Fruit fly (Drosophila melanogaster) whole organism, prepupa: ENCODE data around the gene CG42394.

Experiments
- CG10631 ChIP-seq: fragments of 200-800 bp; sonication (Bioruptor generic); optimal IDR thresholded peaks from 2 replicates; lab custom pipeline; 2016; ENCODE audit warnings: missing biosample characterization, missing genetic modification characterization
- CG10669 ChIP-seq: fragments of 200-800 bp; sonication (Bioruptor generic); optimal IDR thresholded peaks from 3 replicates; lab custom pipeline; 2018; ENCODE audit warnings: missing biosample characterization, mild to moderate bottlenecking, missing genetic modification characterization, moderate library complexity
- CG11294 ChIP-seq: fragments of 200-800 bp; sonication (Bioruptor generic); IDR thresholded peaks from 2 replicates; pipeline ENCODE4 v1.3.6; 2022; ENCODE audit warnings: missing biosample characterization, missing genetic modification characterization
- CG11902 ChIP-seq: fragments of 200-800 bp; sonication (Bioruptor generic); optimal IDR thresholded peaks from 3 replicates; lab custom pipeline; 2016; ENCODE audit warnings: missing biosample characterization, missing genetic modification characterization
- CG15336 ChIP-seq: fragments of 200-800 bp; sonication (Bioruptor generic); IDR thresholded peaks from 2 replicates; pipeline ENCODE4 v1.3.6; 2022; ENCODE audit warnings: missing biosample characterization, missing genetic modification characterization
- CG16779 ChIP-seq: fragments of 200-800 bp; sonication (Bioruptor generic); optimal IDR thresholded peaks from 3 replicates; lab custom pipeline; 2017; ENCODE audit warnings: missing biosample characterization, mild to moderate bottlenecking, missing genetic modification characterization
- CG3032 ChIP-seq: fragments of 200-800 bp; optimal IDR thresholded peaks from 2 replicates; lab custom pipeline; 2019; ENCODE audit warnings: missing biosample characterization, mild to moderate bottlenecking, missing genetic modification characterization, moderate library complexity
- CG31627 ChIP-seq: fragments of 200-800 bp; sonication (Bioruptor generic); optimal IDR thresholded peaks from 3 replicates; lab custom pipeline; 2016; ENCODE audit warnings: missing biosample characterization, missing genetic modification characterization
- CG32006 ChIP-seq: fragments of 200-800 bp; sonication (Bioruptor generic); optimal IDR thresholded peaks from 3 replicates; lab custom pipeline; 2017; ENCODE audit warnings: missing biosample characterization, mild to moderate bottlenecking, missing genetic modification characterization
- CG3919 ChIP-seq: fragments of 200-800 bp; sonication (Bioruptor generic); optimal IDR thresholded peaks from 3 replicates; lab custom pipeline; 2016; ENCODE audit warnings: missing biosample characterization, missing genetic modification characterization
- CG4318 ChIP-seq: fragments of 200-800 bp; sonication (Bioruptor generic); optimal IDR thresholded peaks from 3 replicates; lab custom pipeline; 2017; ENCODE audit warnings: missing biosample characterization, mild to moderate bottlenecking, missing genetic modification characterization
- CG6163 ChIP-seq: fragments of 200-800 bp; sonication (Bioruptor generic); IDR thresholded peaks from 3 replicates; pipeline ENCODE4 v1.3.6; 2022; ENCODE audit warnings: missing biosample characterization, missing genetic modification characterization
- CG6276 ChIP-seq: fragments of 200-800 bp; sonication (Bioruptor generic); optimal IDR thresholded peaks from 2 replicates; lab custom pipeline; 2017; ENCODE audit warnings: missing biosample characterization, mild to moderate bottlenecking, missing genetic modification characterization
- CG6854 ChIP-seq: fragments of 200-800 bp; sonication (Bioruptor generic); optimal IDR thresholded peaks from 2 replicates; lab custom pipeline; 2017; ENCODE audit warnings: missing biosample characterization, mild to moderate bottlenecking, missing genetic modification characterization
- CG7368 ChIP-seq: fragments of 200-800 bp; sonication (Bioruptor generic); optimal IDR thresholded peaks from 3 replicates; lab custom pipeline; 2016; ENCODE audit warnings: missing biosample characterization, missing genetic modification characterization
- CG8119 ChIP-seq: fragments of 200-800 bp; sonication (Bioruptor generic); IDR thresholded peaks from 3 replicates; pipeline ENCODE4 v1.3.6; 2022; ENCODE audit warnings: missing biosample characterization, missing genetic modification characterization
- CG8319 ChIP-seq: fragments of 200-800 bp; sonication (Bioruptor generic); optimal IDR thresholded peaks from 3 replicates; lab custom pipeline; 2016; ENCODE audit warnings: missing biosample characterization, missing genetic modification characterization
- CG8632 ChIP-seq: fragments of 200-800 bp; sonication (Bioruptor generic); optimal IDR thresholded peaks from 3 replicates; lab custom pipeline; 2016; ENCODE audit warnings: missing biosample characterization, missing genetic modification characterization
- Eip75B ChIP-seq: fragments of 200-800 bp; sonication (Bioruptor generic); optimal IDR thresholded peaks from 3 replicates; lab custom pipeline; 2016; ENCODE audit warnings: missing biosample characterization, missing genetic modification characterization
- Eip78C ChIP-seq: fragments of 200-800 bp; sonication (Bioruptor generic); peaks from one replicate; lab custom pipeline; 2016; ENCODE audit warnings: missing biosample characterization, missing genetic modification characterization
- Eip93F ChIP-seq: fragments of 200-800 bp; sonication (Bioruptor generic); optimal IDR thresholded peaks from 2 replicates; lab custom pipeline; 2016; ENCODE audit warnings: missing biosample characterization, mild to moderate bottlenecking, missing genetic modification characterization
- Ets21C ChIP-seq: fragments of 200-800 bp; sonication (Bioruptor generic); optimal IDR thresholded peaks from 3 replicates; lab custom pipeline; 2016; ENCODE audit warnings: missing biosample characterization, missing genetic modification characterization
- Gug ChIP-seq: fragments of 200-800 bp; sonication (Bioruptor generic); IDR thresholded peaks from 2 replicates; pipeline ENCODE4 v1.3.6; 2022; ENCODE audit warnings: missing biosample characterization, missing genetic modification characterization
- Hr38 ChIP-seq: sonication (Bioruptor generic); optimal IDR thresholded peaks from 2 replicates; lab custom pipeline; 2016; ENCODE audit warnings: missing biosample characterization, missing genetic modification characterization
- Hr4 ChIP-seq: fragments of 200-800 bp; sonication (Bioruptor generic); optimal IDR thresholded peaks from 3 replicates; lab custom pipeline; 2016; ENCODE audit warnings: missing biosample characterization, missing genetic modification characterization
- Lpt ChIP-seq: fragments of 200-800 bp; sonication (Bioruptor generic); optimal IDR thresholded peaks from 3 replicates; lab custom pipeline; 2016; ENCODE audit warnings: missing biosample characterization, missing genetic modification characterization
- Met ChIP-seq: fragments of 200-800 bp; sonication (Bioruptor generic); optimal IDR thresholded peaks from 3 replicates; lab custom pipeline; 2016; ENCODE audit warnings: missing biosample characterization, missing genetic modification characterization
- Sox14 ChIP-seq: fragments of 200-800 bp; sonication (Bioruptor generic); optimal IDR thresholded peaks from 3 replicates; lab custom pipeline; 2016; ENCODE audit warnings: missing biosample characterization, missing genetic modification characterization
- Sox15 ChIP-seq: fragments of 200-800 bp; sonication (Bioruptor generic); optimal IDR thresholded peaks from 3 replicates; lab custom pipeline; 2016; ENCODE audit warnings: missing biosample characterization, missing genetic modification characterization
- acj6 ChIP-seq: fragments of 200-800 bp; sonication (Bioruptor generic); optimal IDR thresholded peaks from 3 replicates; lab custom pipeline; 2016; ENCODE audit warnings: missing biosample characterization, missing genetic modification characterization
- cyc ChIP-seq: fragments of 200-800 bp; sonication (Bioruptor generic); optimal IDR thresholded peaks from 3 replicates; lab custom pipeline; 2016; ENCODE audit warnings: missing biosample characterization, missing genetic modification characterization
- dac ChIP-seq: fragments of 200-800 bp; sonication (Bioruptor generic); optimal IDR thresholded peaks from 2 replicates; lab custom pipeline; 2017; ENCODE audit warnings: missing biosample characterization, mild to moderate bottlenecking, missing genetic modification characterization
- dsx ChIP-seq: fragments of 200-800 bp; optimal IDR thresholded peaks from 3 replicates; lab custom pipeline; 2019; ENCODE audit warnings: missing biosample characterization, mild to moderate bottlenecking, missing genetic modification characterization, moderate library complexity; ENCODE audit not compliant: poor library complexity, severe bottlenecking
- eg ChIP-seq: fragments of 200-800 bp; sonication (Bioruptor generic); IDR thresholded peaks from 3 replicates; pipeline ENCODE4 v1.3.6; 2022; ENCODE audit warnings: missing biosample characterization, missing genetic modification characterization
- esn ChIP-seq: fragments of 200-800 bp; sonication (Bioruptor generic); optimal IDR thresholded peaks from 2 replicates; lab custom pipeline; 2016; ENCODE audit warnings: missing biosample characterization, mild to moderate bottlenecking, missing genetic modification characterization, moderate library complexity
- fd59A ChIP-seq: fragments of 200-800 bp; sonication (Bioruptor generic); optimal IDR thresholded peaks from 2 replicates; lab custom pipeline; 2017; ENCODE audit warnings: missing biosample characterization, mild to moderate bottlenecking, missing genetic modification characterization, missing genetic modification reagents
- fkh ChIP-seq: fragments of 200-800 bp; sonication (Bioruptor generic); optimal IDR thresholded peaks from 3 replicates; lab custom pipeline; 2017; ENCODE audit warnings: missing biosample characterization, mild to moderate bottlenecking, missing genetic modification characterization, moderate library complexity
- lz ChIP-seq: fragments of 200-800 bp; sonication (Bioruptor generic); optimal IDR thresholded peaks from 3 replicates; lab custom pipeline; 2016; ENCODE audit warnings: missing biosample characterization, missing genetic modification characterization
- pdm3 ChIP-seq: fragments of 200-800 bp; sonication (Bioruptor generic); optimal IDR thresholded peaks from 3 replicates; lab custom pipeline; 2016; ENCODE audit warnings: missing biosample characterization, missing genetic modification characterization
- salr ChIP-seq, 2 experiments: fragments of 200-800 bp; sonication (Bioruptor generic); optimal IDR thresholded peaks; 3 replicates each; lab custom pipeline; 2016 to 2018; ENCODE audit warnings: missing biosample characterization in 2 of 2, missing genetic modification characterization in 2 of 2, mild to moderate bottlenecking in 1 of 2
- spab ChIP-seq: fragments of 200-800 bp; sonication (Bioruptor generic); optimal IDR thresholded peaks from 2 replicates; lab custom pipeline; 2017; ENCODE audit warnings: missing biosample characterization, mild to moderate bottlenecking, missing genetic modification characterization, missing genetic modification reagents
- ss ChIP-seq, 2 experiments: fragments of 200-800 bp; sonication (Bioruptor generic); optimal IDR thresholded peaks; 2 replicates in 1 of 2; 3 replicates in 1 of 2; lab custom pipeline; 2017 to 2018; ENCODE audit warnings: mild to moderate bottlenecking in 2 of 2, missing biosample characterization in 2 of 2, missing genetic modification characterization in 2 of 2, moderate library complexity in 1 of 2
- svp ChIP-seq: fragments of 200-800 bp; sonication (Bioruptor generic); peaks from one replicate; lab custom pipeline; 2016; ENCODE audit warnings: missing biosample characterization, missing genetic modification characterization
- topi ChIP-seq: fragments of 200-800 bp; sonication (Bioruptor generic); optimal IDR thresholded peaks from 3 replicates; lab custom pipeline; 2016; ENCODE audit warnings: missing biosample characterization, missing genetic modification characterization

The CG42394 gene

DNA sequence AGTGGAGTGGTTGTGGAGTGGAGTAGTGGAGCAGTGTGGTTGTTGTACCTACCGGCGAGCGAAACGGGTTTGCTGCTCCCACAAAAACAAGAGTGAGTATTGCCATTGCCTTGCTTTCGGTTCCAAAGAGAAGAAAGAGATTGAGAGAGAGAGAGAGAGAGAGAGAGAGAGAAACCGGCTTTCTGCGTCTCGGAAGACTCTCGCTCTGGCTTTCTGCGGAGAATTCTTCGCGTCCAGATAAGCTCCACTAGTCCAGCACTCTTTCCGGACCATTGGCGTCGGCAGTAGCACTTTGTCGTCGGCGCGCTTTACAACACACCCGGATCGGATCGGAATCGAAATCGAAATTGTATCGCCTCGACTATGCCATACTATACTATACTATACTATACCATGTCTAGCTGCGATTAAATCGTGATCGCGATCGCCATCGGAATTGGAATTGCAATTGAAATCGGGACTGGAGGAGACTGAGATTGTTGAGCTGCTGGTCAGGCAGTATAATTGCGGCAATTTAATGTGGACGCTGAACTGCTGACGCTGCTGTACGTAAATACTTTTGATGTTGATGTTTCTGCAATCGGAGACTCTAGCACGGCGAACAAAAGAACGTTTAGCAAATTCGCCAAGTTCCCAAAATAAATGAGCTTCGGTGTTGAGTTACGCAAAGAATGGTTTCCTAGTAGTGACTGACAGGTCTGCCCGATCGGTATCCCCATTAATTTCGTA lies 22.7 kb upstream of the CG42394 start, which contains the start of gene Cad86C (continued):
- TF ChIP-seq CG6163 (GFP tag; lab: Robert Waterston, UW): peak; percentile 56; the same call in 2 of the 3 replicates
- TF ChIP-seq Ets21C (GFP tag; lab: Kevin White, UChicago): no peak
- TF ChIP-seq CG6276 (GFP tag; lab: Kevin White, UChicago): peak; percentile 66
- TF ChIP-seq ss (GFP tag; optimal IDR thresholded peaks at IDR 0.05; lab: Kevin White, UChicago): peak; percentile 57 to 77
- no peak for TF ChIP-seq Hr4 (GFP tag; lab: Kevin White, UChicago)
- TF ChIP-seq CG16779 (tag; lab: Kevin White, UChicago): peak; percentile 39
- TF ChIP-seq Lpt: peak; percentile 48
- peak; percentile 65; the same call in 2 of the 3 replicates for TF ChIP-seq CG8119 (GFP tag; lab: Robert Waterston, UW)
- TF ChIP-seq eg (GFP tag; lab: Robert Waterston, UW): peak; percentile 35; the same call in 2 of the 3 replicates
- TF ChIP-seq CG8632: no peak
- no peak for TF ChIP-seq CG3032 (tag; lab: Kevin White, UChicago)
- TF ChIP-seq Gug: no peak

DNA sequence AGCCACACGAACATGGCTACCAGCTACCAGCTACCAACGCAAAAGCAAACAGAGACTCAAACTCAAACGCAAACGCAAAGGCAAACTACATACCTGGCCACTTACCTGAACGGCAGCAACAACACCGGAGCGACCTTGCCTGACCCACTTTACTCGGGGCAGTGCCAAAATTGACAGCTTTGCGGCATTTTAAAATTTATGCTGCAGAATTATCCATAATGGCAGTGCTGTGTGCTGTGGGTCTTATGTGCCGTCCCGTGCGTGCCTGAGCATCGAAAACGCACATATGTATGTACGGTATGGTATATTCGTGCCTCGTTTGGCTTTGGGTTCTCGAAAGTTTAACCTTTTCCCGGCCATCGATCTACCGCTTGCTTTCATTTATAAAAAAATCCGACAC lies 20.9 kb upstream of the CG42394 start:
- TF ChIP-seq Hr4 (GFP tag; lab: Kevin White, UChicago): no peak
- TF ChIP-seq ss (GFP tag; optimal IDR thresholded peaks at IDR 0.05; lab: Kevin White, UChicago): peak in 1 of 2 experiments; percentile 70
- TF ChIP-seq Eip78C: peak; percentile 24
- peak; percentile 57 for TF ChIP-seq CG6854 (GFP tag; lab: Kevin White, UChicago)
- TF ChIP-seq CG7368 (GFP tag; lab: Kevin White, UChicago): no peak
- no peak for TF ChIP-seq acj6 (GFP tag; lab: Kevin White, UChicago)
- peak; percentile 56 for TF ChIP-seq svp
- TF ChIP-seq fkh (GFP tag; lab: Kevin White, UChicago): no peak
- TF ChIP-seq CG32006 (GFP tag; lab: Kevin White, UChicago): no peak

DNA sequence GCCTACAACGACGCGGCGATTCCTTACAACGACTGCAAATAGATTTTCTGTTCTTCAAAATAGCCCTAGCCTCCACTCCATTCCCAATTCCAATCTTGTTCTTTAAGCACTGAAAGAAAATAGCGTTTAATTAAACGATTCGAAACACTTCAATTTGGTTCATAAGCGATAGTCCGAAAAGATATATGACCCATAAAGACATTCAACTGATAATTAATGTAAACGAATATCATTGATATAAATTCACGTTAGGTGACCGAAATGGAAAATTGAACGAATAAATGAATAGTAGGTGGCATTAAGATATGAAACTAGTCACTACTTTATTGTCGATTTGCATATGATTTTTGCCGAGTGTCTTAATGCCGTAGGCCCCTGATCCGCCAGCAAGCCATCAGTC lies 19.9 kb upstream of the CG42394 start:
- TF ChIP-seq cyc (GFP tag; lab: Kevin White, UChicago): no peak
- TF ChIP-seq CG3032 (tag; lab: Kevin White, UChicago): peak; percentile 80
- TF ChIP-seq Sox15 (GFP tag; lab: Kevin White, UChicago): no peak
- peak; percentile 30 for TF ChIP-seq CG3919 (GFP tag; lab: Kevin White, UChicago)
- no peak for TF ChIP-seq fkh (GFP tag; lab: Kevin White, UChicago)
- no peak for TF ChIP-seq CG4318 (GFP tag; lab: Kevin White, UChicago)
- no peak for TF ChIP-seq CG11902 (GFP tag; lab: Kevin White, UChicago)
- no peak for TF ChIP-seq lz
- TF ChIP-seq salr (GFP tag; optimal IDR thresholded peaks at IDR 0.05; lab: Kevin White, UChicago): peak; percentile 24 to 43
- TF ChIP-seq Sox14 (GFP tag; lab: Kevin White, UChicago): peak; percentile 48
- no peak for TF ChIP-seq CG6854 (GFP tag; lab: Kevin White, UChicago)
- TF ChIP-seq fd59A: peak; percentile 66
- TF ChIP-seq CG16779 (tag; lab: Kevin White, UChicago): no peak
- TF ChIP-seq eg (GFP tag; lab: Robert Waterston, UW): no peak
- TF ChIP-seq CG6276 (GFP tag; lab: Kevin White, UChicago): no peak
- TF ChIP-seq Eip75B: peak; percentile 56
- TF ChIP-seq CG7368 (GFP tag; lab: Kevin White, UChicago): no peak
- no peak for TF ChIP-seq CG31627 (GFP tag; lab: Kevin White, UChicago)
- no peak for TF ChIP-seq dac
- TF ChIP-seq CG6163 (GFP tag; lab: Robert Waterston, UW): 0 out of 3 replicates have a peak, but pooled peaks have one; percentile 35
- TF ChIP-seq Met: no peak
- no peak for TF ChIP-seq CG8319 (GFP tag; lab: Kevin White, UChicago)
- TF ChIP-seq CG8119 (GFP tag; lab: Robert Waterston, UW): 0 out of 3 replicates have a peak, but pooled peaks have one; percentile 15
- TF ChIP-seq Hr38: no peak
- TF ChIP-seq CG15336 (GFP tag; lab: Robert Waterston, UW): no peak
- TF ChIP-seq CG11294 (GFP tag; lab: Robert Waterston, UW): no peak
- TF ChIP-seq spab (GFP tag; lab: Kevin White, UChicago): peak; percentile 57
- TF ChIP-seq Eip93F (GFP tag; lab: Kevin White, UChicago): no peak
- peak; percentile 88 for TF ChIP-seq Eip78C
- TF ChIP-seq CG10631 (GFP tag; lab: Kevin White, UChicago): peak; percentile 58
- no peak for TF ChIP-seq Hr4 (GFP tag; lab: Kevin White, UChicago)
- peak; percentile 69 for TF ChIP-seq CG10669 (GFP tag; lab: Kevin White, UChicago)
- TF ChIP-seq Ets21C (GFP tag; lab: Kevin White, UChicago): no peak
- TF ChIP-seq dsx (GFP tag; lab: Kevin White, UChicago): peak; percentile 45
- TF ChIP-seq esn (GFP tag; lab: Kevin White, UChicago): no peak
- no peak for TF ChIP-seq Lpt
- peak; percentile 34 for TF ChIP-seq pdm3 (GFP tag; lab: Kevin White, UChicago)
- no peak for TF ChIP-seq topi (GFP tag; lab: Kevin White, UChicago)
